Worm (Caenorhabditis elegans) whole organism, young adult: ENCODE measurements around the gene F22F7.8.

Source experiments
- F22D6.2 ChIP-seq: sonication (generic microtip); optimal IDR thresholded peaks from 2 replicates; lab custom pipeline; 2016; ENCODE audit warnings: mild to moderate bottlenecking, missing genetic modification characterization, missing compliant biosample characterization
- F52B5.7 ChIP-seq: sonication (generic microtip); optimal IDR thresholded peaks from 2 replicates; lab custom pipeline; 2016; ENCODE audit warnings: mild to moderate bottlenecking, missing genetic modification characterization, missing compliant biosample characterization
- Y53G8AR.9 ChIP-seq: fragments of 200-800 bp; sonication (Bioruptor generic); conservative IDR thresholded peaks from 2 replicates; pipeline ENCODE4 v1.3.6; 2022; ENCODE audit warnings: missing genetic modification reagents, missing genetic modification characterization, missing compliant biosample characterization
- Y67H2A.10 ChIP-seq: fragments of 200-800 bp; sonication (Bioruptor generic); conservative IDR thresholded peaks from 2 replicates; pipeline ENCODE4 v1.3.6; 2022; ENCODE audit warnings: missing genetic modification reagents, missing genetic modification characterization, missing compliant biosample characterization
- ama-1 ChIP-seq, 3 experiments: fragments of 150-350 bp in 1 of 3; sonication (generic microtip) in 2 of 3; optimal IDR thresholded peaks; 2 replicates each; lab custom pipeline; 2014 to 2018; ENCODE audit warnings: missing biosample characterization in 2 of 3, missing genetic modification characterization in 2 of 3, missing genetic modification reagents in 2 of 3
- aptf-2 ChIP-seq: fragments of 200-800 bp; sonication (Bioruptor generic); conservative IDR thresholded peaks from 2 replicates; pipeline ENCODE4 v1.3.6; 2022; ENCODE audit warnings: missing genetic modification reagents, missing genetic modification characterization, missing compliant biosample characterization
- aptf-3 ChIP-seq: fragments of 200-800 bp; sonication (Bioruptor generic); IDR thresholded peaks from 2 replicates; pipeline ENCODE4 v1.3.6; 2022; ENCODE audit warnings: missing genetic modification characterization, missing compliant biosample characterization
- athp-1 ChIP-seq: sonication (generic microtip); optimal IDR thresholded peaks from 2 replicates; lab custom pipeline; 2017; ENCODE audit warnings: mild to moderate bottlenecking, missing genetic modification characterization, missing compliant biosample characterization
- attf-3 ChIP-seq: fragments of 200-800 bp; sonication (Bioruptor generic); conservative IDR thresholded peaks from 2 replicates; pipeline ENCODE4 v1.3.6; 2022; ENCODE audit warnings: missing genetic modification reagents, missing genetic modification characterization, missing compliant biosample characterization
- attf-6 ChIP-seq: fragments of 200-800 bp; sonication (Bioruptor generic); IDR thresholded peaks from 2 replicates; pipeline ENCODE4 v1.3.6; 2022; ENCODE audit warnings: missing genetic modification reagents, missing genetic modification characterization, missing compliant biosample characterization
- ccch-3 ChIP-seq: fragments of 200-800 bp; sonication (Bioruptor generic); optimal IDR thresholded peaks from 2 replicates; lab custom pipeline; 2018; ENCODE audit warnings: mild to moderate bottlenecking, missing genetic modification characterization, missing compliant biosample characterization
- ceh-100 ChIP-seq: fragments of 200-800 bp; sonication (Bioruptor generic); IDR thresholded peaks from 2 replicates; pipeline ENCODE4 v1.3.6; 2022; ENCODE audit warnings: missing genetic modification reagents, missing genetic modification characterization, missing compliant biosample characterization
- ceh-40 ChIP-seq: fragments of 200-800 bp; sonication (Bioruptor generic); IDR thresholded peaks from 2 replicates; pipeline ENCODE4 v1.3.6; 2022; ENCODE audit warnings: missing genetic modification characterization, missing compliant biosample characterization
- ceh-79 ChIP-seq: sonication (generic microtip); optimal IDR thresholded peaks from 2 replicates; lab custom pipeline; 2017; ENCODE audit warnings: mild to moderate bottlenecking, missing genetic modification characterization, missing compliant biosample characterization
- dox-1 ChIP-seq: fragments of 200-800 bp; sonication (Bioruptor generic); IDR thresholded peaks from 2 replicates; pipeline ENCODE4 v1.3.6; 2022; ENCODE audit warnings: missing genetic modification reagents, missing genetic modification characterization, missing compliant biosample characterization
- efl-1 ChIP-seq: fragments of 150-350 bp; optimal IDR thresholded peaks from 2 replicates; lab custom pipeline; 2014; ENCODE audit warnings: missing biosample characterization, missing genetic modification reagents, missing genetic modification characterization
- egl-44 ChIP-seq: fragments of 200-800 bp; sonication (Bioruptor generic); IDR thresholded peaks from 2 replicates; pipeline ENCODE4 v1.3.6; 2022; ENCODE audit warnings: missing genetic modification reagents, missing genetic modification characterization, missing compliant biosample characterization
- egrh-3 ChIP-seq: fragments of 200-800 bp; sonication (Bioruptor generic); IDR thresholded peaks from 2 replicates; pipeline ENCODE4 v1.3.6; 2022; ENCODE audit warnings: missing genetic modification reagents, missing genetic modification characterization, missing compliant biosample characterization
- ekl-4 ChIP-seq: fragments of 200-800 bp; sonication (Bioruptor generic); IDR thresholded peaks from 2 replicates; pipeline ENCODE4 v1.3.6; 2022; ENCODE audit warnings: missing genetic modification reagents, missing genetic modification characterization, missing compliant biosample characterization
- hlh-26 ChIP-seq: fragments of 200-800 bp; sonication (Bioruptor generic); conservative IDR thresholded peaks from 2 replicates; pipeline ENCODE4 v1.3.6; 2022; ENCODE audit warnings: missing genetic modification reagents, missing genetic modification characterization, missing compliant biosample characterization
- hmg-1.2 ChIP-seq: fragments of 200-800 bp; sonication (Bioruptor generic); IDR thresholded peaks from 2 replicates; pipeline ENCODE4 v1.3.6; 2022; ENCODE audit warnings: missing genetic modification reagents, missing genetic modification characterization, missing compliant biosample characterization
- hsf-1 ChIP-seq: fragments of 200-800 bp; sonication (Bioruptor generic); IDR thresholded peaks from 2 replicates; pipeline ENCODE4 v1.3.6; 2022; ENCODE audit warnings: missing genetic modification reagents, missing genetic modification characterization, missing compliant biosample characterization
- let-526 ChIP-seq: fragments of 200-800 bp; sonication (Bioruptor generic); IDR thresholded peaks from 2 replicates; pipeline ENCODE4 v1.3.6; 2022; ENCODE audit warnings: missing genetic modification reagents, missing genetic modification characterization, missing compliant biosample characterization
- madf-10 ChIP-seq: sonication (generic microtip); optimal IDR thresholded peaks from 2 replicates; lab custom pipeline; 2016; ENCODE audit warnings: mild to moderate bottlenecking, missing genetic modification characterization, missing compliant biosample characterization
- madf-6 ChIP-seq: fragments of 200-800 bp; sonication (Bioruptor generic); IDR thresholded peaks from 2 replicates; pipeline ENCODE4 v1.3.6; 2022; ENCODE audit warnings: missing genetic modification reagents, missing genetic modification characterization, missing compliant biosample characterization
- nhr-27 ChIP-seq: fragments of 200-800 bp; sonication (Bioruptor generic); optimal IDR thresholded peaks from 2 replicates; lab custom pipeline; 2018; ENCODE audit warnings: mild to moderate bottlenecking, missing genetic modification characterization, moderate library complexity, missing compliant biosample characterization
- nhr-80 ChIP-seq: sonication (generic microtip); optimal IDR thresholded peaks from 2 replicates; lab custom pipeline; 2016; ENCODE audit warnings: missing genetic modification characterization, missing compliant biosample characterization
- pha-4 ChIP-seq: fragments of 150-350 bp; sonication (generic microtip); optimal IDR thresholded peaks from 2 replicates; lab custom pipeline; 2014; ENCODE audit warnings: missing biosample characterization, missing genetic modification reagents, missing genetic modification characterization
- repo-1 ChIP-seq: sonication (generic microtip); optimal IDR thresholded peaks from 2 replicates; lab custom pipeline; 2017; ENCODE audit warnings: mild to moderate bottlenecking, missing genetic modification characterization, missing compliant biosample characterization
- rpc-1 ChIP-seq, 2 experiments: fragments of 150-350 bp in 1 of 2; sonication (generic microtip) in 1 of 2; optimal IDR thresholded peaks; 2 replicates each; lab custom pipeline; 2014 to 2018; ENCODE audit warnings: missing biosample characterization in 1 of 2, missing genetic modification characterization in 1 of 2, missing genetic modification reagents in 1 of 2, missing genotype in 1 of 2
- snpc-1.1 ChIP-seq: sonication (generic microtip); optimal IDR thresholded peaks from 2 replicates; lab custom pipeline; 2017; ENCODE audit warnings: missing genetic modification characterization, mild to moderate bottlenecking, missing compliant biosample characterization, antibody characterized with exemption, moderate library complexity, missing genotype, missing genetic modification reagents; ENCODE audit not compliant: insufficient read depth
- tbx-9 ChIP-seq: sonication (generic microtip); optimal IDR thresholded peaks from 2 replicates; lab custom pipeline; 2016; ENCODE audit warnings: borderline replicate concordance, missing genetic modification characterization, inconsistent platforms, missing compliant biosample characterization

F22F7.8 gene

DNA sequence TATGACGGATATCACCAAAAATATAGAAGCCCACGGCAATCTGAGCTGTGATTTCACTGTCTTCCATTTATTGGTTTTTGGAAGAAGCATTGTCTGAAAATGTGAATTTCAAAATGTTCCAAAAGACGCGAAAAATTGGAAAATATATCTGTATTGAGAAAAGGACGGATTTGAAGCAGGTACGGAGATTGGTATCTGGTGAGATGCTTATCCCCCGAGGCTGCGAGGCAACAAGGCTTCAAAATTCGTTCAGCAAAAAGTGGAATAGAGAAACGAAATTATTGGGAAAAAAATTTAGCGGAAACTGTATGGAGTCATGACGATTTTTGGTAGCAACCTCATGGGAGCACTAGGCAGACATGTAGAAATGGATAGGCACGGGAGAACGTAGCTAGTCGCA lies 18.6 kb downstream of the F22F7.8 start, which contains the start of gene F36F12.1:
TSS of gene F36F12.1 (minus strand) at position 101 of the 400 bp plus-strand sequence.
- TF ChIP-seq F52B5.7 (tag; lab: Kevin White, UChicago) (no peak), madf-10 (no peak), egl-44 (GFP tag; lab: Robert Waterston, UW) (no peak), tbx-9 (tag; lab: Kevin White, UChicago) (no peak), F22D6.2 (tag; lab: Kevin White, UChicago) (no peak), repo-1 (tag; lab: Kevin White, UChicago) (no peak), nhr-27 (tag; lab: Kevin White, UChicago) (no peak), attf-3 (no peak), Y53G8AR.9 (GFP tag; lab: Robert Waterston, UW) (no peak), snpc-1.1 (tag; lab: Kevin White, UChicago) (no peak), ceh-40 (GFP tag; lab: Robert Waterston, UW) (no peak), aptf-2 (GFP tag; lab: Robert Waterston, UW) (no peak), pha-4 (tag; lab: Kevin White, UChicago) (no peak), attf-6 (no peak), efl-1 (GFP tag; lab: Kevin White, UChicago) (no peak), ceh-79 (tag; lab: Kevin White, UChicago) (no peak)

DNA sequence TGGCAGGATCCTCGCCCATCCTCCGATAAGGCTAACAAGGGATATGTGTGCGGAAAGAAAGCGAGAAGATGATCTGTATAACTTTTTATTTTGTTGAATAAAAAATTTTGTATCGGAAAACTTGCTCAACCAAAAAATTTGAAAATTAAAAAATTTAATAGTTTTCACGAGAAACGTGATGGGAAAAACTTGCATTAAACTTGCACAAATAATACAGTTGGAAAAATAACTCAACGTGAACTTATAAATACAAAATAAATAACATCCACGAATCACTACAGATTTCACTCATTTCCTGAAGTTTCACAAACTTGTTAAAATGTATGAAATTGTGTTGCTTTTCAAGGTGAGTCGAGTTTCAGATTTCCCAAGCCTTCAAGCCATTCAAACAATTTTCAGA lies 22.7 kb downstream of the F22F7.8 start, which contains the start of gene F36F12.7:
TSS of gene F36F12.7 (plus strand) at position 301 of the 400 bp plus-strand sequence.
- TF ChIP-seq egrh-3 (GFP tag; lab: Robert Waterston, UW): no peak

DNA sequence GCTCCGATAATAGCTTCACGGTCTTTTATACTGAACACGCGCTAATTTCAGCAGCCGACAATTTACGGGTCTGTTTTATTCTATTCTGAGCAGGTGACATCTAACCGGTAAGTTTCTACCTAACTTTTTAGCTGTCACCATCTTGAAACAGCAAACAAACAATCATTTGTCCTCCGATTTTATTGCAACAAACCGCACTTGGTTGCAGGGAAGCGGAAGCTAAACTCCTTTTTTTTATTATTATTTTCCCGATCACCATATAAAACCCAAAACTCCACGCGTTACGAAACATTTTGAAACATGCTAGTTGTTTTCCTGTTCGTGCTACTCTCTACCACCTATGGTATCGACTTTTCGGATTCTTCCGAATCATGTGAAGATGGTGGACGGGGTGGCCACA lies 24.1 kb downstream of the F22F7.8 start, which contains the start of gene clec-208:
TSS of gene clec-208 (plus strand) at position 301 of the 400 bp plus-strand sequence.
- TF ChIP-seq hsf-1 (no peak), ceh-100 (GFP tag; lab: Robert Waterston, UW) (no peak), ekl-4 (GFP tag; lab: Robert Waterston, UW) (no peak), ama-1 (optimal IDR thresholded peaks at IDR 0.05; lab: Kevin White, UChicago) (no peak), ama-1 (GFP tag; optimal IDR thresholded peaks at IDR 0.05; lab: Kevin White, UChicago) (no peak), hmg-1.2 (no peak), dox-1 (GFP tag; lab: Robert Waterston, UW) (no peak), rpc-1 (optimal IDR thresholded peaks at IDR 0.05; lab: Kevin White, UChicago) (no peak), rpc-1 (tag; optimal IDR thresholded peaks at IDR 0.05; lab: Kevin White, UChicago) (no peak)

DNA sequence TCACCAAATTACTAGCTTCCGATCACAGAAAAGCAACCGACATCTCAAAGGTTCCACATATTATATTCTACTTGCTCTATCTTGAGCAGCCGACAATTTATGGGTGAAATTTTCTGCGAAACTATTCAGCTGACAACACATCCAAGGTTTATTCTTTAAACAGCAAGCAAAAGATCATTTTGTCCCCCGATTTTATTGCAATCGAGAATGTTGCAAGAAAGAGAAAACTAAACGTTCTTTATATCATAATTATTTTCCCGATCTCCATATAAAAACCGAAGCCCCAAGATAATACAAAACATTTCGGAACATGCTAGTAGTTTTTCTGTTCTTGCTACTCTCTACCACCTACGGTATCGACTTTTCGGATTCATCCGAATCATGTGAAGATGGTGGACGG lies 26.0 kb downstream of the F22F7.8 start, which contains the start of gene clec-207:
TSS of gene clec-207 (plus strand) at position 301 of the 400 bp plus-strand sequence.
- TF ChIP-seq aptf-3 (GFP tag; lab: Robert Waterston, UW) (no peak), hlh-26 (GFP tag; lab: Robert Waterston, UW) (no peak), madf-6 (GFP tag; lab: Robert Waterston, UW) (no peak), nhr-80 (tag; lab: Kevin White, UChicago) (no peak), egl-44 (GFP tag; lab: Robert Waterston, UW) (no peak), efl-1 (GFP tag; lab: Kevin White, UChicago) (no peak), Y67H2A.10 (GFP tag; lab: Robert Waterston, UW) (no peak), athp-1 (tag; lab: Kevin White, UChicago) (no peak), let-526 (GFP tag; lab: Robert Waterston, UW) (no peak), aptf-2 (GFP tag; lab: Robert Waterston, UW) (no peak), ccch-3 (GFP tag; lab: Kevin White, UChicago) (no peak), ama-1 (optimal IDR thresholded peaks at IDR 0.05; lab: Kevin White, UChicago) (no peak), ama-1 (GFP tag; optimal IDR thresholded peaks at IDR 0.05; lab: Kevin White, UChicago) (no peak)
